Fruit fly (Drosophila melanogaster) whole organism, prepupa: ENCODE data around the gene Kaz-m1.

Experiments
- Smox ChIP-seq: fragments of 200-800 bp; sonication (Bioruptor generic); optimal IDR thresholded peaks from 3 replicates; lab custom pipeline; 2016; ENCODE audit warnings: missing biosample characterization, missing genetic modification characterization
- salr ChIP-seq, 2 experiments: fragments of 200-800 bp; sonication (Bioruptor generic); optimal IDR thresholded peaks; 3 replicates each; lab custom pipeline; 2016 to 2018; ENCODE audit warnings: missing biosample characterization in 2 of 2, missing genetic modification characterization in 2 of 2, mild to moderate bottlenecking in 1 of 2

DNA sequence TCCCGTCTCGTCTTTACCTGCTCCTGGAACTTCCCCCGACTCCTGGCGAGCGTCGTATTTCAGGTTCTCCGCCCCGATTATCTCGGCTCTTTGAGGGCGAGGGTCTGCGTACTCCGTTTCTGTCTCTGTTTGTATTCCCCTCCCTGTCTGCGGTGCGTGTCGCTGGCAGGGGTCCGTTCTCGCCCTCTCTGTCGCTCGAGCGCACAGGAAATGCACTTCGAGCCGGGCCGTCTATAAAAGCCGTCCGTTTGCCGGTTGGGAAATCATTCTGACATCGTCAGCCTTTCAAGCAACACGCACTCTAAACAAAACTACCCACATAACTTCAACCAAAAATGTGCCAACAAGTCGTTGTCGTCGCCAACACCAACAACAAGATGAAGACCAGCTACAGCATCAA, 3.9 kb upstream of the Kaz-m1 start:
- no peak for TF ChIP-seq Smox (GFP tag; lab: Kevin White, UChicago)
- TF ChIP-seq salr (GFP tag; optimal IDR thresholded peaks at IDR 0.05; lab: Kevin White, UChicago), result no peak
